Worm (Caenorhabditis elegans) whole organism, L2 larva: ENCODE results near the gene tkr-2.

Source experiments
- aly-2 ChIP-seq: fragments of 150-350 bp; optimal IDR thresholded peaks from 2 replicates; lab custom pipeline; 2014; ENCODE audit warnings: missing biosample characterization, missing genetic modification characterization
- ceh-82 ChIP-seq: fragments of 150-350 bp; optimal IDR thresholded peaks from 2 replicates; lab custom pipeline; 2014; ENCODE audit warnings: missing biosample characterization, missing genetic modification characterization
- lin-11 ChIP-seq: fragments of 150-350 bp; sonication (generic microtip); optimal IDR thresholded peaks from 2 replicates; lab custom pipeline; 2014; ENCODE audit warnings: missing biosample characterization, missing genetic modification characterization, inconsistent platforms, mixed read lengths
- lsy-2 ChIP-seq, 2 experiments: fragments of 150-350 bp in 1 of 2; sonication (generic microtip) in 1 of 2; optimal IDR thresholded peaks; 2 replicates each; lab custom pipeline; 2014 to 2017; ENCODE audit warnings: missing biosample characterization in 2 of 2, missing genetic modification characterization in 2 of 2
- mdl-1 ChIP-seq, 2 experiments: fragments of 150-350 bp in 1 of 2; sonication (generic microtip) in 1 of 2; optimal IDR thresholded peaks; 2 replicates each; lab custom pipeline; 2017; ENCODE audit warnings: missing biosample characterization in 2 of 2, missing genetic modification characterization in 2 of 2
- nhr-11 ChIP-seq: fragments of 150-350 bp; optimal IDR thresholded peaks from 2 replicates; lab custom pipeline; 2014; ENCODE audit warnings: missing biosample characterization, missing genetic modification characterization
- nhr-237 ChIP-seq: fragments of 150-350 bp; optimal IDR thresholded peaks from 2 replicates; lab custom pipeline; 2014; ENCODE audit warnings: missing biosample characterization, missing genetic modification characterization
- nhr-6 ChIP-seq: fragments of 150-350 bp; optimal IDR thresholded peaks from 2 replicates; lab custom pipeline; 2014; ENCODE audit warnings: missing biosample characterization, missing genetic modification characterization
- unc-62 ChIP-seq: fragments of 150-350 bp; optimal IDR thresholded peaks from 2 replicates; lab custom pipeline; 2014; ENCODE audit warnings: missing biosample characterization, missing genetic modification reagents, missing genetic modification characterization

ce11 chrIV:6219429-6219828 lies 17.6 kb downstream of the tkr-2 start, which contains the start of gene C49A9.4:
- TF ChIP-seq unc-62 (GFP tag; lab: Kevin White, UChicago) = no peak
- no peak for TF ChIP-seq aly-2 (tag; lab: Kevin White, UChicago)
- TF ChIP-seq nhr-237 (tag; lab: Kevin White, UChicago) = no peak
- no peak for TF ChIP-seq mdl-1 (tag; optimal IDR thresholded peaks at IDR 0.05; lab: Kevin White, UChicago)
- TF ChIP-seq ceh-82 = no peak
- TF ChIP-seq lin-11 (tag; lab: Kevin White, UChicago) = no peak
- TF ChIP-seq nhr-6 (tag; lab: Kevin White, UChicago) = no peak
- TF ChIP-seq lsy-2 (tag; optimal IDR thresholded peaks at IDR 0.05; lab: Kevin White, UChicago) = no peak
- no peak for TF ChIP-seq nhr-11 (tag; lab: Kevin White, UChicago)
